Worm (Caenorhabditis elegans) whole organism, late embryonic: ENCODE data around the gene nuo-4.

ENCODE experiments used
- C38D4.7 ChIP-seq: fragments of 200-800 bp; sonication (Bioruptor generic); optimal IDR thresholded peaks from 2 replicates; lab custom pipeline; 2018; ENCODE audit warnings: mild to moderate bottlenecking, missing genetic modification characterization, moderate library complexity, missing compliant biosample characterization
- F13H6.1 ChIP-seq: sonication (generic microtip); optimal IDR thresholded peaks from 2 replicates; lab custom pipeline; 2016; ENCODE audit warnings: missing genetic modification characterization, missing compliant biosample characterization
- K09A11.1 ChIP-seq: sonication (generic microtip); optimal IDR thresholded peaks from 2 replicates; lab custom pipeline; 2017; ENCODE audit warnings: antibody characterized with exemption, mild to moderate bottlenecking, missing genetic modification characterization, missing compliant biosample characterization; ENCODE audit not compliant: insufficient read depth
- Y22D7AL.16 ChIP-seq: sonication (generic microtip); optimal IDR thresholded peaks from 2 replicates; lab custom pipeline; 2016; ENCODE audit warnings: missing genetic modification characterization, missing compliant biosample characterization
- ceh-14 ChIP-seq: sonication (generic microtip); optimal IDR thresholded peaks from 2 replicates; lab custom pipeline; 2016; ENCODE audit warnings: missing genotype, missing genetic modification characterization, missing compliant biosample characterization
- ceh-18 ChIP-seq: sonication (generic microtip); optimal IDR thresholded peaks from 2 replicates; lab custom pipeline; 2016; ENCODE audit warnings: missing genetic modification characterization, missing compliant biosample characterization
- ceh-2 ChIP-seq: sonication (generic microtip); optimal IDR thresholded peaks from 2 replicates; lab custom pipeline; 2016; ENCODE audit warnings: missing genotype, missing genetic modification characterization, missing compliant biosample characterization
- ceh-24 ChIP-seq: sonication (generic microtip); optimal IDR thresholded peaks from 2 replicates; lab custom pipeline; 2016; ENCODE audit warnings: mild to moderate bottlenecking, missing genetic modification characterization, missing compliant biosample characterization
- ceh-30 ChIP-seq: fragments of 150-350 bp; optimal IDR thresholded peaks from 2 replicates; lab custom pipeline; 2014; ENCODE audit warnings: missing biosample characterization, missing genetic modification characterization
- ceh-31 ChIP-seq: sonication (generic microtip); optimal IDR thresholded peaks from 2 replicates; lab custom pipeline; 2016; ENCODE audit warnings: missing genetic modification characterization, missing compliant biosample characterization
- ceh-34 ChIP-seq: sonication (generic microtip); optimal IDR thresholded peaks from 2 replicates; lab custom pipeline; 2016; ENCODE audit warnings: mild to moderate bottlenecking, missing genetic modification characterization, missing compliant biosample characterization
- ceh-48 ChIP-seq: sonication (generic microtip); optimal IDR thresholded peaks from 2 replicates; lab custom pipeline; 2016; ENCODE audit warnings: missing genetic modification characterization, inconsistent platforms, missing compliant biosample characterization
- ceh-6 ChIP-seq: fragments of 200-800 bp; sonication (Bioruptor generic); optimal IDR thresholded peaks from 2 replicates; lab custom pipeline; 2018; ENCODE audit warnings: mild to moderate bottlenecking, missing genetic modification characterization, missing compliant biosample characterization
- che-1 ChIP-seq: sonication (generic microtip); optimal IDR thresholded peaks from 2 replicates; lab custom pipeline; 2016; ENCODE audit warnings: mild to moderate bottlenecking, missing genetic modification characterization, missing compliant biosample characterization
- dve-1 ChIP-seq: sonication (generic microtip); optimal IDR thresholded peaks from 2 replicates; lab custom pipeline; 2017; ENCODE audit warnings: antibody characterized with exemption, mild to moderate bottlenecking, missing genetic modification characterization, missing compliant biosample characterization
- elt-2 ChIP-seq: sonication (generic microtip); optimal IDR thresholded peaks from 2 replicates; lab custom pipeline; 2016; ENCODE audit warnings: missing genetic modification reagents, missing genetic modification characterization, missing compliant biosample characterization
- ets-4 ChIP-seq: sonication (generic microtip); optimal IDR thresholded peaks from 2 replicates; lab custom pipeline; 2016; ENCODE audit warnings: missing genetic modification characterization, missing compliant biosample characterization
- fkh-10 ChIP-seq: fragments of 150-350 bp; optimal IDR thresholded peaks from 2 replicates; lab custom pipeline; 2014; ENCODE audit warnings: missing biosample characterization, missing genetic modification reagents, missing genetic modification characterization
- fkh-6 ChIP-seq: sonication (generic microtip); optimal IDR thresholded peaks from 2 replicates; lab custom pipeline; 2016; ENCODE audit warnings: missing genetic modification characterization, missing compliant biosample characterization
- hlh-30 ChIP-seq: sonication (generic microtip); optimal IDR thresholded peaks from 2 replicates; lab custom pipeline; 2017; ENCODE audit warnings: antibody characterized with exemption, missing genetic modification characterization, missing compliant biosample characterization; ENCODE audit not compliant: insufficient read depth
- lin-11 ChIP-seq: fragments of 200-800 bp; sonication (Bioruptor generic); optimal IDR thresholded peaks from 2 replicates; lab custom pipeline; 2018; ENCODE audit warnings: mild to moderate bottlenecking, missing genetic modification characterization, missing compliant biosample characterization
- madf-2 ChIP-seq: sonication (generic microtip); optimal IDR thresholded peaks from 2 replicates; lab custom pipeline; 2017; ENCODE audit warnings: missing genetic modification characterization, missing compliant biosample characterization
- mec-3 ChIP-seq: sonication (generic microtip); optimal IDR thresholded peaks from 2 replicates; lab custom pipeline; 2016; ENCODE audit warnings: borderline replicate concordance, missing genetic modification characterization, missing compliant biosample characterization
- nfya-1 ChIP-seq: sonication (generic microtip); optimal IDR thresholded peaks from 2 replicates; lab custom pipeline; 2017; ENCODE audit warnings: missing genetic modification characterization, mild to moderate bottlenecking, missing compliant biosample characterization, antibody characterized with exemption, moderate library complexity
- odd-2 ChIP-seq: sonication (generic microtip); optimal IDR thresholded peaks from 2 replicates; lab custom pipeline; 2017; ENCODE audit warnings: antibody characterized with exemption, mild to moderate bottlenecking, missing genetic modification characterization, missing compliant biosample characterization
- pha-4 ChIP-seq: fragments of 150-350 bp; optimal IDR thresholded peaks from 2 replicates; lab custom pipeline; 2018; ENCODE audit warnings: missing biosample characterization, missing genetic modification reagents, missing genetic modification characterization
- pros-1 ChIP-seq: fragments of 150-350 bp; optimal IDR thresholded peaks from 2 replicates; lab custom pipeline; 2014; ENCODE audit warnings: missing biosample characterization, missing genetic modification reagents, missing genetic modification characterization
- ref-2 ChIP-seq: sonication (generic microtip); optimal IDR thresholded peaks from 2 replicates; lab custom pipeline; 2016; ENCODE audit warnings: missing genetic modification characterization, missing compliant biosample characterization
- sdc-2 ChIP-seq: sonication (generic microtip); optimal IDR thresholded peaks from 2 replicates; lab custom pipeline; 2016; ENCODE audit warnings: missing genotype, missing genetic modification characterization, missing compliant biosample characterization
- sox-4 ChIP-seq: sonication (generic microtip); optimal IDR thresholded peaks from 2 replicates; lab custom pipeline; 2017; ENCODE audit warnings: mild to moderate bottlenecking, missing genetic modification characterization, inconsistent platforms, missing compliant biosample characterization
- syd-9 ChIP-seq: sonication (generic microtip); optimal IDR thresholded peaks from 2 replicates; lab custom pipeline; 2016; ENCODE audit warnings: mild to moderate bottlenecking, missing genetic modification characterization, moderate library complexity, missing compliant biosample characterization
- tbx-2 ChIP-seq: sonication (generic microtip); optimal IDR thresholded peaks from 2 replicates; lab custom pipeline; 2016; ENCODE audit warnings: missing genetic modification characterization, missing compliant biosample characterization
- unc-42 ChIP-seq: sonication (generic microtip); optimal IDR thresholded peaks from 2 replicates; lab custom pipeline; 2016; ENCODE audit warnings: missing genotype, missing genetic modification characterization, missing compliant biosample characterization
- unc-55 ChIP-seq: sonication (generic microtip); optimal IDR thresholded peaks from 2 replicates; lab custom pipeline; 2017; ENCODE audit warnings: missing biosample characterization, missing genetic modification reagents, missing genetic modification characterization
- unc-86 ChIP-seq: sonication (generic microtip); optimal IDR thresholded peaks from 2 replicates; lab custom pipeline; 2016; ENCODE audit warnings: missing genetic modification characterization, missing compliant biosample characterization
- ztf-16 ChIP-seq: sonication (generic microtip); optimal IDR thresholded peaks from 2 replicates; lab custom pipeline; 2017; ENCODE audit warnings: missing genetic modification characterization, missing compliant biosample characterization

Gene nuo-4

ce11 chrIII:7165276-7165675, 6.7 kb upstream of the nuo-4 start:
- TF ChIP-seq unc-86 (tag; lab: Kevin White, UChicago) = no peak
- TF ChIP-seq ceh-31 (tag; lab: Kevin White, UChicago) = no peak
- TF ChIP-seq ceh-24 = no peak

ce11 chrIII:7162065-7162762, 3.6 kb upstream of the nuo-4 start, which contains the start of the genes syf-2 and K04G7.1:
Gene syf-2 (minus strand): TSS chrIII:7162115.
Gene K04G7.1 (plus strand): TSS chrIII:7162712.
- no peak for TF ChIP-seq Y22D7AL.16 (tag; lab: Kevin White, UChicago)
- TF ChIP-seq syd-9 (tag; lab: Kevin White, UChicago) = no peak
- TF ChIP-seq ceh-48 = peak; percentile 8
- TF ChIP-seq C38D4.7 (GFP tag; lab: Kevin White, UChicago) = no peak
- TF ChIP-seq tbx-2 (tag; lab: Kevin White, UChicago) = peak; percentile 72
- no peak for TF ChIP-seq fkh-10
- peak; percentile 71 for TF ChIP-seq ceh-31 (tag; lab: Kevin White, UChicago)
- no peak for TF ChIP-seq fkh-6
- peak; percentile 76 for TF ChIP-seq unc-55
- TF ChIP-seq che-1 (tag; lab: Kevin White, UChicago) = no peak
- peak; percentile 57 for TF ChIP-seq ceh-34
- peak; percentile 5 for TF ChIP-seq pros-1 (tag; lab: Kevin White, UChicago)
- TF ChIP-seq F13H6.1 = no peak
- TF ChIP-seq nfya-1 (tag; lab: Kevin White, UChicago) = peak; percentile 78
- peak; percentile 70 for TF ChIP-seq elt-2 (tag; lab: Kevin White, UChicago)
- peak; percentile 28 for TF ChIP-seq ref-2 (tag; lab: Kevin White, UChicago)
- TF ChIP-seq hlh-30 (tag; lab: Kevin White, UChicago) = peak; percentile 70
- TF ChIP-seq ceh-2 (tag; lab: Kevin White, UChicago) = no peak
- peak; percentile 26 for TF ChIP-seq ceh-18 (tag; lab: Kevin White, UChicago)
- TF ChIP-seq unc-42 = peak; percentile 64
- TF ChIP-seq ztf-16 (tag; lab: Kevin White, UChicago) = peak; percentile 25
- TF ChIP-seq ceh-14 = peak; percentile 68
- TF ChIP-seq odd-2 (tag; lab: Kevin White, UChicago) = no peak
- TF ChIP-seq dve-1 (tag; lab: Kevin White, UChicago) = peak; percentile 53
- TF ChIP-seq K09A11.1 (tag; lab: Kevin White, UChicago) = peak; percentile 42
- TF ChIP-seq sox-4 (tag; lab: Kevin White, UChicago) = no peak

- no peak for TF ChIP-seq lin-11 (tag; lab: Kevin White, UChicago)
- no peak for TF ChIP-seq ets-4 (tag; lab: Kevin White, UChicago)
- no peak for TF ChIP-seq ceh-6 (GFP tag; lab: Kevin White, UChicago)
- no peak for TF ChIP-seq sdc-2
- no peak for TF ChIP-seq ceh-30 (tag; lab: Kevin White, UChicago)
- no peak for TF ChIP-seq mec-3 (tag; lab: Kevin White, UChicago)
- TF ChIP-seq dve-1 (tag; lab: Kevin White, UChicago) = no peak
- TF ChIP-seq madf-2 (tag; lab: Kevin White, UChicago) = no peak
- no peak for TF ChIP-seq unc-42
Observed at ce11 chrIII:7161055-7161454, 2.4 kb upstream of the nuo-4 start, which contains the start of gene rnp-7. Gene rnp-7 (minus strand): TSS chrIII:7161155.

- TF ChIP-seq nfya-1 (tag; lab: Kevin White, UChicago) (no peak), pha-4 (tag; lab: Kevin White, UChicago) (no peak), unc-55 (no peak)
Observed at ce11 chrIII:7159246-7159645, 637 bp upstream of the nuo-4 start.
